Worm (Caenorhabditis elegans): ENCODE data around the gene C49A9.9.

Gene C49A9.9

ce11 chrIV:6206294-6206776, 10.8 kb upstream of the C49A9.9 start, which contains the start of gene C49A9.10 (continued):
- TF ChIP-seq mel-28 (tag; optimal IDR thresholded peaks at IDR 0.05; ENCODE audit: borderline replicate concordance): no peak
- TF ChIP-seq madf-8 (GFP tag; conservative IDR thresholded peaks at IDR 0.05): peak; percentile 31; the same call in 1 of the 2 replicates
- TF ChIP-seq efl-1 (GFP tag; optimal IDR thresholded peaks at IDR 0.05): peak; percentile 77
- peak; percentile 54 for TF ChIP-seq madf-10 (tag; optimal IDR thresholded peaks at IDR 0.05)
- peak; percentile 65 for TF ChIP-seq hmg-20 (GFP tag; IDR thresholded peaks at IDR 0.05)
- TF ChIP-seq F23B12.7 (tag; optimal IDR thresholded peaks at IDR 0.05; ENCODE audit: insufficient read depth): peak; percentile 52
- no peak for TF ChIP-seq ccch-3 (GFP tag; optimal IDR thresholded peaks at IDR 0.05)
- TF ChIP-seq ZK185.1 (tag; optimal IDR thresholded peaks at IDR 0.05; ENCODE audit: poor library complexity, severe bottlenecking): peak; percentile 97
- TF ChIP-seq lin-35 (GFP tag; optimal IDR thresholded peaks at IDR 0.05): peak in 2 of 3 experiments; percentile 45 to 93
- peak; percentile 46; the same call in 1 of the 2 replicates for TF ChIP-seq aptf-2 (GFP tag; conservative IDR thresholded peaks at IDR 0.05)
- TF ChIP-seq nhr-179 (tag; optimal IDR thresholded peaks at IDR 0.05): no peak
- no peak for TF ChIP-seq sea-2 (GFP tag; IDR thresholded peaks at IDR 0.05)
- TF ChIP-seq ceh-27 (GFP tag; optimal IDR thresholded peaks at IDR 0.05): peak; percentile 89
- peak; percentile 74 for TF ChIP-seq lin-40 (tag; optimal IDR thresholded peaks at IDR 0.05)
- peak; percentile 2 for TF ChIP-seq T07F8.4 (tag; optimal IDR thresholded peaks at IDR 0.05)
- no peak for TF ChIP-seq B0019.2 (GFP tag; conservative IDR thresholded peaks at IDR 0.05)
- TF ChIP-seq fkh-3 (tag; optimal IDR thresholded peaks at IDR 0.05): no peak
- peak; percentile 47 for TF ChIP-seq lsl-1 (GFP tag; optimal IDR thresholded peaks at IDR 0.05)
- TF ChIP-seq Y95B8A.8 (GFP tag; IDR thresholded peaks at IDR 0.05): no peak
- TF ChIP-seq nfyb-1 (GFP tag; IDR thresholded peaks at IDR 0.05): peak; percentile 43; the same call in 1 of the 2 replicates
- TF ChIP-seq let-607 (tag; optimal IDR thresholded peaks at IDR 0.05): peak in 1 of 2 experiments; percentile 70
- 0 out of 2 replicates have a peak, but pooled peaks have one; percentile 34 for TF ChIP-seq ztf-25 (GFP tag; IDR thresholded peaks at IDR 0.05)
- peak; percentile 39; the same call in 1 of the 2 replicates for TF ChIP-seq C06A6.2 (GFP tag; conservative IDR thresholded peaks at IDR 0.05)
- no peak for TF ChIP-seq F37B4.10 (GFP tag; IDR thresholded peaks at IDR 0.05)
- TF ChIP-seq athp-1 (tag; optimal IDR thresholded peaks at IDR 0.05): peak; percentile 70
- TF ChIP-seq hmg-1.2 (GFP tag; IDR thresholded peaks at IDR 0.05): peak; percentile 29; the same call in 1 of the 2 replicates
- TF ChIP-seq hsf-1 (GFP tag; IDR thresholded peaks at IDR 0.05): 0 out of 2 replicates have a peak, but pooled peaks have one; percentile 34
- TF ChIP-seq ceh-91 (GFP tag; IDR thresholded peaks at IDR 0.05): 0 out of 2 replicates have a peak, but pooled peaks have one; percentile 37
- TF ChIP-seq K12H6.12 (tag; optimal IDR thresholded peaks at IDR 0.05): peak; percentile 69
- TF ChIP-seq hrde-1 (tag; optimal IDR thresholded peaks at IDR 0.05; ENCODE audit: borderline replicate concordance): peak; percentile 40
- TF ChIP-seq let-526 (GFP tag; IDR thresholded peaks at IDR 0.05): peak; percentile 89
- peak; percentile 81 for TF ChIP-seq snpc-4 (GFP tag; optimal IDR thresholded peaks at IDR 0.05)
- TF ChIP-seq snpc-4 (tag; optimal IDR thresholded peaks at IDR 0.05): peak; percentile 54 to 92 (median 88)
- TF ChIP-seq tbp1 (GFP tag; optimal IDR thresholded peaks at IDR 0.05): peak; percentile 66
- no peak for TF ChIP-seq mes-4 (tag; optimal IDR thresholded peaks at IDR 0.05)
- TF ChIP-seq unc-130 (GFP tag; optimal IDR thresholded peaks at IDR 0.05): peak; percentile 93
- TF ChIP-seq pha-4 (tag; optimal IDR thresholded peaks at IDR 0.05): peak; percentile 57
- TF ChIP-seq nhr-80 (tag; optimal IDR thresholded peaks at IDR 0.05): peak; percentile 3
- peak; percentile 22 to 89 for TF ChIP-seq rec-8 (tag; optimal IDR thresholded peaks at IDR 0.05)
- peak; percentile 48 for TF ChIP-seq F49E8.2 (tag; optimal IDR thresholded peaks at IDR 0.05; ENCODE audit: insufficient read depth)
- TF ChIP-seq ceh-79 (tag; optimal IDR thresholded peaks at IDR 0.05): no peak
- peak; percentile 60 for TF ChIP-seq akir-1 (GFP tag; optimal IDR thresholded peaks at IDR 0.05)
- 0 out of 2 replicates have a peak, but pooled peaks have one; percentile 74 for TF ChIP-seq cebp-2 (GFP tag; IDR thresholded peaks at IDR 0.05)
- TF ChIP-seq somi-1 (GFP tag; optimal IDR thresholded peaks at IDR 0.05): peak; percentile 20
- peak; percentile 68 for TF ChIP-seq tlf-1 (GFP tag; optimal IDR thresholded peaks at IDR 0.05)
- peak; percentile 79 for TF ChIP-seq F22D6.2 (tag; optimal IDR thresholded peaks at IDR 0.05)
